Worm (Caenorhabditis elegans): ENCODE results near the gene K08B5.2.

- TF ChIP-seq flt-1 (GFP tag; IDR thresholded peaks at IDR 0.05) (no peak), cog-1 (tag; optimal IDR thresholded peaks at IDR 0.05) (no peak), T22C8.4 (GFP tag; IDR thresholded peaks at IDR 0.05) (no peak), klf-2 (GFP tag; conservative IDR thresholded peaks at IDR 0.05) (no peak), ztf-29 (GFP tag; IDR thresholded peaks at IDR 0.05) (no peak), tab-1 (GFP tag; IDR thresholded peaks at IDR 0.05) (no peak), ref-1 (GFP tag; conservative IDR thresholded peaks at IDR 0.05) (no peak), med-1 (GFP tag; optimal IDR thresholded peaks at IDR 0.05; ENCODE audit: insufficient read depth) (no peak)
These were observed 2.0 kb upstream of the K08B5.2 start for ce11 chrX:16555726-16556125.
